Worm (Caenorhabditis elegans): ENCODE measurements around the gene C06E8.5.
A peak's percentile ranks its signal among the peaks of the same experiment; 100 is the strongest.

C06E8.5 gene

ce11 chrIII:7030044-7030804, 25.0 kb upstream of the C06E8.5 start:
- no peak for TF ChIP-seq nhr-28 (tag; optimal IDR thresholded peaks at IDR 0.05)
- TF ChIP-seq pqm-1 (tag; optimal IDR thresholded peaks at IDR 0.05): no peak
- TF ChIP-seq ets-5 (GFP tag; IDR thresholded peaks at IDR 0.05): no peak
- TF ChIP-seq unc-86 (tag; optimal IDR thresholded peaks at IDR 0.05): no peak
- no peak for TF ChIP-seq fos-1 (tag; optimal IDR thresholded peaks at IDR 0.05)
- peak; percentile 21 for TF ChIP-seq elt-2 (tag; optimal IDR thresholded peaks at IDR 0.05)
- TF ChIP-seq ceh-88 (GFP tag; IDR thresholded peaks at IDR 0.05): no peak
- peak; percentile 2 for TF ChIP-seq lin-13 (GFP tag; optimal IDR thresholded peaks at IDR 0.05)
- no peak for TF ChIP-seq ceh-63 (GFP tag; optimal IDR thresholded peaks at IDR 0.05)
- no peak for TF ChIP-seq irx-1 (tag; optimal IDR thresholded peaks at IDR 0.05)
- no peak for TF ChIP-seq sox-4 (tag; optimal IDR thresholded peaks at IDR 0.05)
- TF ChIP-seq ceh-8 (GFP tag; optimal IDR thresholded peaks at IDR 0.05): no peak
- no peak for TF ChIP-seq unc-30 (tag; optimal IDR thresholded peaks at IDR 0.05)
- TF ChIP-seq egl-27 (tag; optimal IDR thresholded peaks at IDR 0.05): no peak
- TF ChIP-seq nhr-19 (GFP tag; conservative IDR thresholded peaks at IDR 0.05): peak; percentile 59
- no peak for TF ChIP-seq tbx-2 (tag; optimal IDR thresholded peaks at IDR 0.05)
- peak in 1 of 6 experiments; percentile 1 for TF ChIP-seq elt-3 (tag; optimal IDR thresholded peaks at IDR 0.05)
- TF ChIP-seq hpl-2 (GFP tag; optimal IDR thresholded peaks at IDR 0.05): no peak
- peak; percentile 65 for TF ChIP-seq snu-23 (GFP tag; optimal IDR thresholded peaks at IDR 0.05)
- TF ChIP-seq ceh-82 (tag; optimal IDR thresholded peaks at IDR 0.05): peak; percentile 3 to 21 (median 5)
- no peak for TF ChIP-seq pag-3 (tag; optimal IDR thresholded peaks at IDR 0.05; ENCODE audit: borderline replicate concordance, insufficient read depth)
- TF ChIP-seq hlh-17 (GFP tag; optimal IDR thresholded peaks at IDR 0.05; ENCODE audit: borderline replicate concordance): no peak
- TF ChIP-seq F16B12.6 (tag; optimal IDR thresholded peaks at IDR 0.05): no peak
- no peak for TF ChIP-seq ces-1 (GFP tag; optimal IDR thresholded peaks at IDR 0.05)
- TF ChIP-seq C34B4.2 (tag; optimal IDR thresholded peaks at IDR 0.05): no peak
- TF ChIP-seq nhr-76 (tag; optimal IDR thresholded peaks at IDR 0.05): no peak
- peak in 1 of 2 experiments; percentile 25 for TF ChIP-seq mdl-1 (tag; optimal IDR thresholded peaks at IDR 0.05)
- TF ChIP-seq egl-13 (tag; optimal IDR thresholded peaks at IDR 0.05): no peak
- peak in 2 of 3 experiments; percentile 41 to 43 for TF ChIP-seq dpl-1 (GFP tag; optimal IDR thresholded peaks at IDR 0.05)
- TF ChIP-seq alr-1 (tag; optimal IDR thresholded peaks at IDR 0.05; ENCODE audit: borderline replicate concordance): no peak
- TF ChIP-seq zag-1 (tag; optimal IDR thresholded peaks at IDR 0.05): no peak
- TF ChIP-seq unc-98 (GFP tag; IDR thresholded peaks at IDR 0.05): no peak
- peak; percentile 4 for TF ChIP-seq fkh-4 (tag; optimal IDR thresholded peaks at IDR 0.05; ENCODE audit: borderline replicate concordance)
- no peak for TF ChIP-seq ztf-11 (tag; optimal IDR thresholded peaks at IDR 0.05)
- no peak for TF ChIP-seq aly-2 (tag; optimal IDR thresholded peaks at IDR 0.05)
- TF ChIP-seq snpc-4 (tag; optimal IDR thresholded peaks at IDR 0.05): peak; percentile 85
- peak; percentile 30 to 57 for TF ChIP-seq lin-35 (GFP tag; optimal IDR thresholded peaks at IDR 0.05)
- peak; percentile 60 to 63 for TF ChIP-seq lsy-2 (tag; optimal IDR thresholded peaks at IDR 0.05)
- no peak for TF ChIP-seq ceh-90 (tag; optimal IDR thresholded peaks at IDR 0.05)
- TF ChIP-seq Y116A8C.19 (tag; optimal IDR thresholded peaks at IDR 0.05; ENCODE audit: borderline replicate concordance): no peak
- no peak for TF ChIP-seq sup-37 (GFP tag; optimal IDR thresholded peaks at IDR 0.05)
- TF ChIP-seq jun-1 (tag; optimal IDR thresholded peaks at IDR 0.05): no peak
- TF ChIP-seq nhr-85 (tag): no peak
- no peak for TF ChIP-seq hlh-4 (tag; optimal IDR thresholded peaks at IDR 0.05)
- no peak for TF ChIP-seq C04F5.9 (tag; optimal IDR thresholded peaks at IDR 0.05)
- peak; percentile 53 for TF ChIP-seq nhr-47 (tag; optimal IDR thresholded peaks at IDR 0.05)
- no peak for TF ChIP-seq lin-39 (tag; optimal IDR thresholded peaks at IDR 0.05)
- no peak for TF ChIP-seq lin-15B (tag; optimal IDR thresholded peaks at IDR 0.05)
- peak; percentile 15 for TF ChIP-seq skn-1 (tag; optimal IDR thresholded peaks at IDR 0.05)
- peak; percentile 41 for TF ChIP-seq swsn-7 (tag; optimal IDR thresholded peaks at IDR 0.05)
- TF ChIP-seq nhr-71 (tag; optimal IDR thresholded peaks at IDR 0.05): peak; percentile 50
